Worm (Caenorhabditis elegans) whole organism, mixed stage, embryonic: ENCODE results near the gene K09E4.3.

ENCODE experiments used
- M03D4.4 ChIP-seq: sonication (generic microtip); optimal IDR thresholded peaks from 2 replicates; lab custom pipeline; 2017; ENCODE audit warnings: mild to moderate bottlenecking, missing genetic modification characterization, missing compliant biosample characterization
- bed-3 ChIP-seq: fragments of 200-800 bp; sonication (Bioruptor generic); optimal IDR thresholded peaks from 3 replicates; lab custom pipeline; 2018; ENCODE audit warnings: mild to moderate bottlenecking, missing genetic modification characterization, moderate library complexity, missing compliant biosample characterization
- ceh-39 ChIP-seq: fragments of 150-350 bp; optimal IDR thresholded peaks from 2 replicates; lab custom pipeline; 2014; ENCODE audit warnings: missing biosample characterization, missing genetic modification characterization
- ceh-43 ChIP-seq: fragments of 200-800 bp; sonication (Bioruptor generic); optimal IDR thresholded peaks from 2 replicates; lab custom pipeline; 2018; ENCODE audit warnings: mild to moderate bottlenecking, missing genetic modification characterization, moderate library complexity, missing compliant biosample characterization
- ceh-83 ChIP-seq: fragments of 200-800 bp; sonication (Bioruptor generic); optimal IDR thresholded peaks from 2 replicates; lab custom pipeline; 2018; ENCODE audit warnings: mild to moderate bottlenecking, missing genetic modification characterization, missing compliant biosample characterization
- cnd-1 ChIP-seq: fragments of 200-800 bp; sonication (Bioruptor generic); optimal IDR thresholded peaks from 2 replicates; lab custom pipeline; 2018; ENCODE audit warnings: mild to moderate bottlenecking, missing genetic modification characterization, missing compliant biosample characterization
- drap-1 ChIP-seq: fragments of 200-800 bp; sonication (Bioruptor generic); optimal IDR thresholded peaks from 3 replicates; lab custom pipeline; 2018; ENCODE audit warnings: mild to moderate bottlenecking, missing genetic modification characterization, missing compliant biosample characterization
- elt-1 ChIP-seq: sonication (generic microtip); optimal IDR thresholded peaks from 2 replicates; lab custom pipeline; 2017; ENCODE audit warnings: missing genetic modification characterization, mild to moderate bottlenecking, missing compliant biosample characterization, antibody characterized with exemption, moderate library complexity, borderline replicate concordance; ENCODE audit not compliant: insufficient read depth
- elt-3 ChIP-seq: fragments of 150-350 bp; optimal IDR thresholded peaks from 2 replicates; lab custom pipeline; 2014; ENCODE audit warnings: missing biosample characterization, missing genetic modification characterization
- flh-1 ChIP-seq: fragments of 200-800 bp; sonication (Bioruptor generic); optimal IDR thresholded peaks from 2 replicates; lab custom pipeline; 2018; ENCODE audit warnings: mild to moderate bottlenecking, missing genetic modification characterization, moderate library complexity, missing compliant biosample characterization
- ham-2 ChIP-seq: fragments of 200-800 bp; sonication (Bioruptor generic); optimal IDR thresholded peaks from 2 replicates; lab custom pipeline; 2018; ENCODE audit warnings: mild to moderate bottlenecking, missing genetic modification characterization, missing compliant biosample characterization
- hlh-1 ChIP-seq: fragments of 150-350 bp; optimal IDR thresholded peaks from 2 replicates; lab custom pipeline; 2014; ENCODE audit warnings: missing biosample characterization, missing genetic modification reagents, missing genetic modification characterization
- lin-13 ChIP-seq: fragments of 150-350 bp; optimal IDR thresholded peaks from 2 replicates; lab custom pipeline; 2014; ENCODE audit warnings: missing biosample characterization, missing genetic modification characterization
- lin-32 ChIP-seq: fragments of 200-800 bp; sonication (Bioruptor generic); optimal IDR thresholded peaks from 2 replicates; lab custom pipeline; 2018; ENCODE audit warnings: mild to moderate bottlenecking, missing genetic modification characterization, missing compliant biosample characterization
- lsy-2 ChIP-seq: fragments of 150-350 bp; optimal IDR thresholded peaks from 2 replicates; lab custom pipeline; 2014; ENCODE audit warnings: missing biosample characterization, missing genetic modification characterization
- mab-5 ChIP-seq: fragments of 150-350 bp; optimal IDR thresholded peaks from 2 replicates; lab custom pipeline; 2014; ENCODE audit warnings: missing biosample characterization, missing genetic modification characterization
- mep-1 ChIP-seq: fragments of 150-350 bp; optimal IDR thresholded peaks from 2 replicates; lab custom pipeline; 2017; ENCODE audit warnings: missing biosample characterization, missing genetic modification reagents, missing genetic modification characterization, inconsistent platforms
- mls-2 ChIP-seq: sonication (generic microtip); optimal IDR thresholded peaks from 2 replicates; lab custom pipeline; 2016; ENCODE audit warnings: mild to moderate bottlenecking, missing genetic modification characterization, moderate library complexity, missing compliant biosample characterization
- nhr-12 ChIP-seq: fragments of 150-350 bp; optimal IDR thresholded peaks from 2 replicates; lab custom pipeline; 2014; ENCODE audit warnings: missing biosample characterization, missing genetic modification characterization
- nhr-2 ChIP-seq: fragments of 150-350 bp; optimal IDR thresholded peaks from 2 replicates; lab custom pipeline; 2014; ENCODE audit warnings: missing biosample characterization, missing genetic modification characterization
- nhr-237 ChIP-seq: fragments of 150-350 bp; optimal IDR thresholded peaks from 2 replicates; lab custom pipeline; 2014; ENCODE audit warnings: missing biosample characterization, missing genetic modification characterization
- nhr-28 ChIP-seq: fragments of 150-350 bp; optimal IDR thresholded peaks from 2 replicates; lab custom pipeline; 2014; ENCODE audit warnings: missing biosample characterization, missing genetic modification characterization
- nhr-76 ChIP-seq: sonication (generic microtip); optimal IDR thresholded peaks from 2 replicates; lab custom pipeline; 2017; ENCODE audit warnings: missing biosample characterization, missing genetic modification characterization
- pha-4 ChIP-seq: fragments of 150-350 bp; optimal IDR thresholded peaks from 2 replicates; lab custom pipeline; 2018; ENCODE audit warnings: missing biosample characterization, missing genetic modification reagents, missing genetic modification characterization
- snpc-4 ChIP-seq: fragments of 150-350 bp; optimal IDR thresholded peaks from 2 replicates; lab custom pipeline; 2014; ENCODE audit warnings: missing biosample characterization, missing genetic modification characterization
- sptf-1 ChIP-seq: sonication (generic microtip); optimal IDR thresholded peaks from 2 replicates; lab custom pipeline; 2017; ENCODE audit warnings: mild to moderate bottlenecking, missing genetic modification characterization, moderate library complexity, missing compliant biosample characterization
- tbx-8 ChIP-seq: fragments of 200-800 bp; sonication (Bioruptor generic); optimal IDR thresholded peaks from 2 replicates; lab custom pipeline; 2018; ENCODE audit warnings: mild to moderate bottlenecking, missing genetic modification characterization, moderate library complexity, missing compliant biosample characterization
- unc-120 ChIP-seq: sonication (generic microtip); optimal IDR thresholded peaks from 2 replicates; lab custom pipeline; 2017; ENCODE audit warnings: missing genetic modification characterization, missing compliant biosample characterization; ENCODE audit not compliant: poor library complexity, severe bottlenecking
- unc-39 ChIP-seq: fragments of 150-350 bp; optimal IDR thresholded peaks from 2 replicates; lab custom pipeline; 2014; ENCODE audit warnings: missing biosample characterization, missing genetic modification characterization
- unc-62 ChIP-seq: fragments of 150-350 bp; optimal IDR thresholded peaks from 2 replicates; lab custom pipeline; 2014; ENCODE audit warnings: missing biosample characterization, missing genetic modification reagents, missing genetic modification characterization
- zip-8 ChIP-seq: fragments of 150-350 bp; optimal IDR thresholded peaks from 2 replicates; lab custom pipeline; 2014; ENCODE audit warnings: missing biosample characterization, missing genetic modification characterization
- ztf-11 ChIP-seq: fragments of 150-350 bp; optimal IDR thresholded peaks from 2 replicates; lab custom pipeline; 2014; ENCODE audit warnings: missing biosample characterization, missing genetic modification characterization

Gene K09E4.3

DNA sequence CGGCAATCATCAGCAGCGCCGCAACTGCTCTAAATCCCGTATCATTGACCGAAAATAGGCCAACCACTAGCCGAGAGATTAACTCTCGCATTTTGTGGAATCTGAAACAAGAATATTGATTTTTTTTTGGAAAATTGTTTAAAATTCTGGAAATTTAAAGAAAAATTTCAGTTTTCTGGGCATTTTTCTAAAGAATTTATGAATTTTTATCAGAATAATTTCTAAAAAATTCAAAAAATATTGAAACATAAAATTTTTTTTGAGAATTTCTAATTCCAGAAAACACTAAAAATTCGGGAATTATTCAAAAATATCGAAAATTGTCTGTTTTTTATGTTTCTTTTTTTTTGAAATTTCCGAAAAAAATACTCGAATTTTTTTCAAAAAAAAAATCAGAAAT, 6.0 kb upstream of the K09E4.3 start, which contains the start of gene algn-3:
TSS of gene algn-3 (minus strand) at position 101 of the 400 bp plus-strand sequence.
- TF ChIP-seq unc-62 (GFP tag; lab: Kevin White, UChicago), result no peak
- TF ChIP-seq lin-13 (tag; lab: Kevin White, UChicago), result no peak
- no peak for TF ChIP-seq elt-3 (tag; lab: Kevin White, UChicago)
- TF ChIP-seq nhr-76 (tag; lab: Kevin White, UChicago), result no peak
- TF ChIP-seq ceh-43 (GFP tag; lab: Kevin White, UChicago), result no peak
- TF ChIP-seq mep-1 (tag; lab: Kevin White, UChicago), result no peak
- TF ChIP-seq nhr-28 (tag; lab: Kevin White, UChicago), result no peak
- no peak for TF ChIP-seq elt-1 (tag; lab: Kevin White, UChicago)
- no peak for TF ChIP-seq flh-1
- no peak for TF ChIP-seq ham-2 (GFP tag; lab: Kevin White, UChicago)
- no peak for TF ChIP-seq hlh-1 (tag; lab: Kevin White, UChicago)
- TF ChIP-seq zip-8 (tag; lab: Kevin White, UChicago), result no peak
- no peak for TF ChIP-seq mls-2 (tag; lab: Kevin White, UChicago)
- no peak for TF ChIP-seq sptf-1

DNA sequence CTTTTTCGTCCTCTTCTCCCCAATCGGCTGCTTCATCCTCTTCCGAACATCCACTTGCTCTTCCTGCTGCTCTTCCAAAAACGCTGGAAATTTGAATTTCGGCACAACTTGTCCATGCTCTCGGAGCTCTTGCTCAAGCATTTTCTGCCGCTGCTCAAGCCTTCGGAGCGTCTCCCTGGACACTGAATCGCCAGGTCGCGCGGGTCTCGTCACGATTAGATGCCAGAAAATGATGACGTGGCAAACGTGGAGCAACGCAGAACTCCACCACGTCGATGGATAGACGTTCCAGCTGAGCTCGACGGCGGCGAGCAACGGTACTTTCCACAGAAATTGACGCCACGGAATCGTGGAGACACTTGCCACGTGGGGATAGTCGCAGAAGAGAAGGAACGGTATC, 2.5 kb upstream of the K09E4.3 start:
- TF ChIP-seq hlh-1 (tag; lab: Kevin White, UChicago), result no peak
- no peak for TF ChIP-seq unc-120
- no peak for TF ChIP-seq tbx-8 (GFP tag; lab: Kevin White, UChicago)
- TF ChIP-seq zip-8 (tag; lab: Kevin White, UChicago), result no peak
- TF ChIP-seq drap-1, result no peak
- no peak for TF ChIP-seq nhr-76 (tag; lab: Kevin White, UChicago)
- TF ChIP-seq pha-4 (tag; lab: Kevin White, UChicago), result no peak
- TF ChIP-seq unc-39 (tag; lab: Kevin White, UChicago), result no peak
- TF ChIP-seq nhr-2 (tag; lab: Kevin White, UChicago), result no peak
- no peak for TF ChIP-seq mab-5
- no peak for TF ChIP-seq elt-1 (tag; lab: Kevin White, UChicago)
- no peak for TF ChIP-seq lin-13 (tag; lab: Kevin White, UChicago)
- no peak for TF ChIP-seq mls-2 (tag; lab: Kevin White, UChicago)
- TF ChIP-seq M03D4.4, result no peak
- TF ChIP-seq unc-62 (GFP tag; lab: Kevin White, UChicago), result no peak
- no peak for TF ChIP-seq ceh-39 (tag; lab: Kevin White, UChicago)

DNA sequence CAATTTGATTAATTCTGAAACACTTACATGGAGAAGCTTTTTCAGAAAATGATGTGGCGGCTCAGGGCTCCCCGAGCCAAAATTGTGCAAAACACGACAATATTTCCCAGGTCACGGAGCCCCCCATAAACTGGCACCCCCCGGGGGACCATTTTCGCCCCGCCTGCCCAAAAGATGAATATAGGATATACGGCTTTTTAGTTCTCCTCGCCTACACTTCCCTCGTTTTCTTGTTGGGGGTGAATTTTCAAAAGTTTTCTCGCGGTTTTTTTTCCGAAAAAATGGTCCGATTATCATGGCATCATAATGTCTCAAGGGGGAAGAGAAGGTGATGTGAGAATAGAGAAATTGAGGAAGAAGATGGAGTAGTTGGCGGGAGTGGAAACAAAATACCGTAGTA, 4.7 kb downstream of the K09E4.3 start, which contains the start of gene K09E4.4:
TSS of gene K09E4.4 (minus strand) at position 101 of the 400 bp plus-strand sequence.
- no peak for TF ChIP-seq mls-2 (tag; lab: Kevin White, UChicago)
- no peak for TF ChIP-seq nhr-2 (tag; lab: Kevin White, UChicago)
- no peak for TF ChIP-seq bed-3
- TF ChIP-seq ceh-39 (tag; lab: Kevin White, UChicago), result no peak
- TF ChIP-seq M03D4.4, result no peak
- no peak for TF ChIP-seq lin-13 (tag; lab: Kevin White, UChicago)
- no peak for TF ChIP-seq unc-120
- no peak for TF ChIP-seq flh-1
- TF ChIP-seq cnd-1, result no peak
- TF ChIP-seq ceh-43 (GFP tag; lab: Kevin White, UChicago), result no peak
- no peak for TF ChIP-seq nhr-12 (tag; lab: Kevin White, UChicago)
- TF ChIP-seq lsy-2 (tag; lab: Kevin White, UChicago), result no peak
- TF ChIP-seq elt-3 (tag; lab: Kevin White, UChicago), result no peak
- TF ChIP-seq hlh-1 (tag; lab: Kevin White, UChicago), result no peak
- TF ChIP-seq lin-32 (GFP tag; lab: Kevin White, UChicago), result no peak
- TF ChIP-seq sptf-1, result no peak
- no peak for TF ChIP-seq nhr-76 (tag; lab: Kevin White, UChicago)
- TF ChIP-seq nhr-237 (tag; lab: Kevin White, UChicago), result no peak
- TF ChIP-seq ceh-83 (GFP tag; lab: Kevin White, UChicago), result no peak
- no peak for TF ChIP-seq snpc-4
- TF ChIP-seq, all 35 proteins: peak for 0

DNA sequence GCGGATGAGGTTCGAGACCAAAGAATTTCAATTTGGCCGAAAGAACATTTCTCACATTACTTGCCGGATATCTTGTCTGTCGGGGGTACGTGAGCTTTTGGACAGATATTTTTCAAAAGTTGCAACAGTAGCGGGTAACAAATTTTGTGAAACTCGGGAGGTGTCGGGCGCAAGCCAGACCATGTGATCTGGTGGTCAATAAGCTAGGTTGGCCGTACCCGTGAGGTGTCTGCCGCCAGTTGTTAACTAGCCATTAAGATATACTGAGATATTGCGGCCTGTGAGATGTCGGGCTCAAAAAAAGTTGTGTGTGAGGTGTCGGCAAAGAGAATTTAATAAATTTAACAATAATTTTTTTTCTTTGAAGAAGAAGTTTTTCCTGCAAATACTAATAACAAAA, 8.3 kb downstream of the K09E4.3 start:
- no peak for TF ChIP-seq ztf-11 (tag; lab: Kevin White, UChicago)
- no peak for TF ChIP-seq tbx-8 (GFP tag; lab: Kevin White, UChicago)
- no peak for TF ChIP-seq nhr-76 (tag; lab: Kevin White, UChicago)
- TF ChIP-seq nhr-12 (tag; lab: Kevin White, UChicago), result no peak
- TF ChIP-seq ceh-39 (tag; lab: Kevin White, UChicago), result no peak
- no peak for TF ChIP-seq sptf-1
- no peak for TF ChIP-seq lin-13 (tag; lab: Kevin White, UChicago)
